Worm (Caenorhabditis elegans): Measurements from ENCODE around the gene C05C8.5.
A peak's percentile ranks its signal among the peaks of the same experiment; 100 is the strongest.

C05C8.5 gene

DNA sequence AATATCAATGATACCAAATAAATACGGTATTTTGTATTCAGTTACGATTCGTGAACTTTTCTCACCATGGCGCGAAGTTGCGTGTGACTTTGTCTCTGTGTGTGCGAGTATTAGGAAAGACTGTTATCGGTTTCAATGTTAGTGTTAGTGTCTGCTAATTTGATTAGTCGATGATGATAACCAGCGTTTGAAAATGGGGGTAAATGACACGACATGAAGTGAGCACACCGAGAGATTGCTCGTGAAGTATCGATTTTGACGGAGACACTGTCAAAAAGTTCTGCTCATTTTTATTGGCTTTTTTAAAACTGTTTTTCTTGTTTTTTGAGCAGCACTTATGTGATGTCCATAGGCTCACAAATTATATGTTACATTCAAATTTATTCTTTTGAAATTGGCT is 36.2 kb downstream of the C05C8.5 start (continued):
- TF ChIP-seq F10E7.11 (tag; optimal IDR thresholded peaks at IDR 0.05) (no peak), ceh-40 (GFP tag; IDR thresholded peaks at IDR 0.05) (0 out of 2 replicates have a peak, but pooled peaks have one; percentile 45), repo-1 (tag; optimal IDR thresholded peaks at IDR 0.05) (peak; percentile 79), egl-44 (GFP tag; IDR thresholded peaks at IDR 0.05) (no peak), ama-1 (optimal IDR thresholded peaks at IDR 0.05) (peak; percentile 48), ama-1 (GFP tag; optimal IDR thresholded peaks at IDR 0.05) (peak in 1 of 2 experiments; percentile 73), ccch-3 (GFP tag; optimal IDR thresholded peaks at IDR 0.05) (no peak), T26A5.8 (tag; optimal IDR thresholded peaks at IDR 0.05) (no peak), nhr-80 (tag; optimal IDR thresholded peaks at IDR 0.05) (peak; percentile 95), C06A6.2 (GFP tag; conservative IDR thresholded peaks at IDR 0.05) (no peak), snpc-1.1 (tag; optimal IDR thresholded peaks at IDR 0.05; ENCODE audit: insufficient read depth) (peak; percentile 13), nfyb-1 (GFP tag; IDR thresholded peaks at IDR 0.05) (peak; percentile 73; the same call in 1 of the 2 replicates), xnd-1 (tag; optimal IDR thresholded peaks at IDR 0.05) (peak; percentile 56), C17E4.6 (GFP tag; IDR thresholded peaks at IDR 0.05) (no peak), ztf-26 (tag; optimal IDR thresholded peaks at IDR 0.05) (no peak), zim-3 (tag; optimal IDR thresholded peaks at IDR 0.05) (no peak), mcd-1 (GFP tag; IDR thresholded peaks at IDR 0.05) (no peak), F22D6.2 (tag; optimal IDR thresholded peaks at IDR 0.05) (no peak), let-607 (tag; optimal IDR thresholded peaks at IDR 0.05) (peak; percentile 46 to 68), F33H1.4 (GFP tag; IDR thresholded peaks at IDR 0.05) (0 out of 2 replicates have a peak, but pooled peaks have one; percentile 21), F23B12.7 (tag; optimal IDR thresholded peaks at IDR 0.05; ENCODE audit: insufficient read depth) (no peak), ets-4 (GFP tag; optimal IDR thresholded peaks at IDR 0.05) (peak; percentile 73), tbx-9 (tag; optimal IDR thresholded peaks at IDR 0.05; ENCODE audit: borderline replicate concordance) (peak; percentile 78), K11D2.4 (GFP tag; IDR thresholded peaks at IDR 0.05) (no peak), fkh-3 (tag; optimal IDR thresholded peaks at IDR 0.05) (no peak), egl-18 (GFP tag; IDR thresholded peaks at IDR 0.05) (no peak), Y79H2A.3 (GFP tag; conservative IDR thresholded peaks at IDR 0.05) (0 out of 2 replicates have a peak, but pooled peaks have one; percentile 20), Y67H2A.10 (GFP tag; conservative IDR thresholded peaks at IDR 0.05) (no peak), ztf-25 (GFP tag; IDR thresholded peaks at IDR 0.05) (0 out of 2 replicates have a peak, but pooled peaks have one; percentile 59), bed-1 (GFP tag; IDR thresholded peaks at IDR 0.05) (no peak), atf-7 (tag; optimal IDR thresholded peaks at IDR 0.05) (peak; percentile 40), let-526 (GFP tag; IDR thresholded peaks at IDR 0.05) (no peak), mxl-1 (tag; optimal IDR thresholded peaks at IDR 0.05) (no peak), ceh-100 (GFP tag; IDR thresholded peaks at IDR 0.05) (no peak), F55B11.4 (tag; optimal IDR thresholded peaks at IDR 0.05; ENCODE audit: borderline replicate concordance, insufficient read depth) (no peak), Y53F4B.3 (GFP tag; IDR thresholded peaks at IDR 0.05) (no peak), nhr-90 (tag; optimal IDR thresholded peaks at IDR 0.05) (peak; percentile 22), B0336.3 (GFP tag; IDR thresholded peaks at IDR 0.05) (peak; percentile 88), attf-3 (GFP tag; conservative IDR thresholded peaks at IDR 0.05) (no peak), attf-6 (GFP tag; IDR thresholded peaks at IDR 0.05) (peak; percentile 64), snpc-1.3 (tag; optimal IDR thresholded peaks at IDR 0.05; ENCODE audit: insufficient read depth) (no peak), bed-2 (GFP tag; IDR thresholded peaks at IDR 0.05) (no peak), ztf-6 (GFP tag; IDR thresholded peaks at IDR 0.05) (no peak), cebp-2 (GFP tag; IDR thresholded peaks at IDR 0.05) (no peak), hlh-12 (tag; optimal IDR thresholded peaks at IDR 0.05) (no peak)

All from whole organism, young adult.